Worm (Caenorhabditis elegans) whole organism, L1 larva: ENCODE results near the gene Y51A2D.21.

Experiments
- elt-2 ChIP-seq: sonication (generic microtip); optimal IDR thresholded peaks from 2 replicates; lab custom pipeline; 2016; ENCODE audit warnings: missing genetic modification characterization, mild to moderate bottlenecking, inconsistent platforms, missing compliant biosample characterization, missing genetic modification reagents
- nhr-237 ChIP-seq: fragments of 150-350 bp; optimal IDR thresholded peaks from 2 replicates; lab custom pipeline; 2014; ENCODE audit warnings: missing biosample characterization, missing genetic modification characterization

DNA sequence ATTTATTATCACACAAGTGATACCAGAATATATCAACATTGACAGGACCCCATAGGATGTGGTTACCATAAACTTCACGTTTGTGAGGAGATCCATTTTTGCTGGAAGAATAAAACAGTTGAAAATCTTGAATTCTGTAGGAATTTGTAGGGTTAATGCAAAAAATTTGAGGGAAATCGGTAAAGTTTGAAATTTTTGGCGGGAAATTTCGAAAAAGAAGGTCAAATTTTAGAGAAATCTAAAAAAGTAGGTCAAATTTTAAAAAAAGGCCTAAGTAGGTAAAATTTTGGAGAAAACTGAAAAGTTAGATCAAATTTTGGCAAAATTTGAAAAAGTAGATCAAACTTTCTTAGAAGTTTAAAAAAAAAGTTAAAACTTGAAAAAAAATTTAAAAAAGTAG, 6.8 kb upstream of the Y51A2D.21 start, which contains the start of gene srg-34:
- TF ChIP-seq nhr-237 = no peak
- no peak for TF ChIP-seq elt-2 (tag; lab: Kevin White, UChicago)
